Fruit fly (Drosophila melanogaster) whole organism, wandering third instar larva: ENCODE data around the gene CG4041.

ENCODE experiments used
- Abd-B ChIP-seq: fragments of >200 bp; optimal IDR thresholded peaks from 2 replicates; lab custom pipeline; 2017; ENCODE audit warnings: missing biosample characterization, missing genetic modification characterization
- CG32264 ChIP-seq: fragments of 200-800 bp; sonication (Bioruptor generic); optimal IDR thresholded peaks from 2 replicates; lab custom pipeline; 2016; ENCODE audit warnings: missing biosample characterization, missing genetic modification characterization
- CrebA ChIP-seq: fragments of 200-800 bp; sonication (Bioruptor generic); optimal IDR thresholded peaks from 2 replicates; lab custom pipeline; 2016; ENCODE audit warnings: missing biosample characterization, mild to moderate bottlenecking, missing genetic modification characterization, borderline replicate concordance
- Dfd ChIP-seq: fragments of >200 bp; optimal IDR thresholded peaks from 2 replicates; lab custom pipeline; 2017; ENCODE audit warnings: missing biosample characterization, missing genetic modification characterization
- Dif ChIP-seq: fragments of 200-275, 200-300 bp; sonication (Bioruptor generic); optimal IDR thresholded peaks from 2 replicates; lab custom pipeline; 2018; ENCODE audit warnings: missing biosample characterization, missing genetic modification characterization; ENCODE audit not compliant: partially characterized antibody
- GATAd ChIP-seq: sonication (Bioruptor generic); optimal IDR thresholded peaks from 2 replicates; lab custom pipeline; 2016; ENCODE audit warnings: missing biosample characterization, missing genetic modification characterization
- HLH106 ChIP-seq: fragments of 200-800 bp; optimal IDR thresholded peaks from 3 replicates; lab custom pipeline; 2019; ENCODE audit warnings: missing biosample characterization, mild to moderate bottlenecking, missing genetic modification characterization, moderate library complexity
- Hnf4 ChIP-seq: fragments of 200-800 bp; sonication (Bioruptor generic); optimal IDR thresholded peaks from 2 replicates; lab custom pipeline; 2016; ENCODE audit warnings: missing biosample characterization, mild to moderate bottlenecking, missing genetic modification characterization
- Hr78 ChIP-seq: fragments of >200 bp; optimal IDR thresholded peaks from 2 replicates; lab custom pipeline; 2017; ENCODE audit warnings: missing biosample characterization, missing genetic modification characterization
- Jra ChIP-seq: sonication (Bioruptor generic); optimal IDR thresholded peaks from 2 replicates; lab custom pipeline; 2016; ENCODE audit warnings: missing biosample characterization, missing genetic modification characterization
- Mio ChIP-seq: sonication (Bioruptor generic); optimal IDR thresholded peaks from 2 replicates; lab custom pipeline; 2016; ENCODE audit warnings: missing biosample characterization, missing genetic modification characterization
- N ChIP-seq: fragments of >200 bp; optimal IDR thresholded peaks from 2 replicates; lab custom pipeline; 2018; ENCODE audit warnings: missing biosample characterization, missing external identifiers, missing genetic modification characterization
- OdsH ChIP-seq: fragments of 200-800 bp; sonication (Bioruptor generic); optimal IDR thresholded peaks from 2 replicates; lab custom pipeline; 2016; ENCODE audit warnings: missing biosample characterization, mild to moderate bottlenecking, missing genetic modification characterization
- Sp1 ChIP-seq: fragments of 200-800 bp; sonication (Bioruptor generic); optimal IDR thresholded peaks from 3 replicates; lab custom pipeline; 2019; ENCODE audit warnings: missing biosample characterization, mild to moderate bottlenecking, missing genetic modification characterization, moderate library complexity
- Vsx2 ChIP-seq: fragments of 200-300, 225-300 bp; sonication (Bioruptor generic); optimal IDR thresholded peaks from 2 replicates; lab custom pipeline; 2018; ENCODE audit warnings: missing biosample characterization, missing genetic modification characterization; ENCODE audit not compliant: partially characterized antibody
- br ChIP-seq: fragments of 200-800 bp; sonication (Bioruptor generic); optimal IDR thresholded peaks from 2 replicates; lab custom pipeline; 2016; ENCODE audit warnings: missing biosample characterization, missing genetic modification characterization
- brk ChIP-seq: fragments of 200-800 bp; sonication (Bioruptor generic); optimal IDR thresholded peaks from 2 replicates; lab custom pipeline; 2016; ENCODE audit warnings: missing biosample characterization, mild to moderate bottlenecking, missing genetic modification characterization
- dl ChIP-seq, 2 experiments: fragments of 175-275, 200-275 bp in 1 of 2; fragments of 200-275 bp in 1 of 2; sonication (Bioruptor generic); optimal IDR thresholded peaks; lab custom pipeline; 2018; ENCODE audit warnings: mild to moderate bottlenecking in 2 of 2, missing biosample characterization in 2 of 2, missing genetic modification characterization in 2 of 2, moderate library complexity in 2 of 2; ENCODE audit not compliant: partially characterized antibody in 2 of 2, insufficient read depth in 1 of 2
- dmrt93B ChIP-seq: fragments of 200-800 bp; sonication (Bioruptor generic); optimal IDR thresholded peaks from 2 replicates; lab custom pipeline; 2018; ENCODE audit warnings: missing biosample characterization, mild to moderate bottlenecking, missing genetic modification characterization
- dsf ChIP-seq: sonication (Bioruptor generic); optimal IDR thresholded peaks from 2 replicates; lab custom pipeline; 2016; ENCODE audit warnings: missing biosample characterization, missing genetic modification characterization, borderline replicate concordance
- ey ChIP-seq: fragments of 200-800 bp; sonication (Bioruptor generic); optimal IDR thresholded peaks from 2 replicates; lab custom pipeline; 2016; ENCODE audit warnings: missing biosample characterization, missing genetic modification characterization
- foxo ChIP-seq, 2 experiments: fragments of 200-800 bp; sonication (Bioruptor generic); optimal IDR thresholded peaks; 2 replicates in 1 of 2; 3 replicates in 1 of 2; lab custom pipeline; 2016 to 2017; ENCODE audit warnings: missing biosample characterization in 2 of 2, missing genetic modification characterization in 2 of 2
- fru ChIP-seq: fragments of 200-800 bp; sonication (Bioruptor generic); optimal IDR thresholded peaks from 3 replicates; lab custom pipeline; 2016; ENCODE audit warnings: missing biosample characterization, mild to moderate bottlenecking, missing genetic modification characterization
- h ChIP-seq: fragments of 200-800 bp; sonication (Bioruptor generic); optimal IDR thresholded peaks from 3 replicates; lab custom pipeline; 2016; ENCODE audit warnings: missing biosample characterization, mild to moderate bottlenecking, missing genetic modification characterization
- lola ChIP-seq: fragments of >200 bp; optimal IDR thresholded peaks from 2 replicates; lab custom pipeline; 2017; ENCODE audit warnings: missing biosample characterization, missing genetic modification characterization
- pan ChIP-seq: fragments of >200 bp; optimal IDR thresholded peaks from 2 replicates; lab custom pipeline; 2017
- psq ChIP-seq: fragments of 200-800 bp; sonication (Bioruptor generic); optimal IDR thresholded peaks from 3 replicates; lab custom pipeline; 2017; ENCODE audit warnings: missing biosample characterization, mild to moderate bottlenecking, missing genetic modification characterization, moderate library complexity
- rgr ChIP-seq: fragments of 200-800 bp; sonication (Bioruptor generic); optimal IDR thresholded peaks from 3 replicates; lab custom pipeline; 2016; ENCODE audit warnings: missing biosample characterization, mild to moderate bottlenecking, missing genetic modification characterization
- sage ChIP-seq: fragments of 200-800 bp; sonication (Bioruptor generic); optimal IDR thresholded peaks from 2 replicates; lab custom pipeline; 2016; ENCODE audit warnings: missing biosample characterization, mild to moderate bottlenecking, missing genetic modification characterization
- sv ChIP-seq: fragments of 200-800 bp; sonication (Bioruptor generic); optimal IDR thresholded peaks from 3 replicates; lab custom pipeline; 2016; ENCODE audit warnings: missing biosample characterization, missing genetic modification characterization
- usp ChIP-seq: fragments of >200 bp; optimal IDR thresholded peaks from 2 replicates; lab custom pipeline; 2017; ENCODE audit warnings: missing biosample characterization, missing genetic modification characterization
- woc ChIP-seq: sonication (Bioruptor generic); optimal IDR thresholded peaks from 2 replicates; lab custom pipeline; 2016; ENCODE audit warnings: missing biosample characterization, mild to moderate bottlenecking, missing genetic modification characterization

The CG4041 gene

DNA sequence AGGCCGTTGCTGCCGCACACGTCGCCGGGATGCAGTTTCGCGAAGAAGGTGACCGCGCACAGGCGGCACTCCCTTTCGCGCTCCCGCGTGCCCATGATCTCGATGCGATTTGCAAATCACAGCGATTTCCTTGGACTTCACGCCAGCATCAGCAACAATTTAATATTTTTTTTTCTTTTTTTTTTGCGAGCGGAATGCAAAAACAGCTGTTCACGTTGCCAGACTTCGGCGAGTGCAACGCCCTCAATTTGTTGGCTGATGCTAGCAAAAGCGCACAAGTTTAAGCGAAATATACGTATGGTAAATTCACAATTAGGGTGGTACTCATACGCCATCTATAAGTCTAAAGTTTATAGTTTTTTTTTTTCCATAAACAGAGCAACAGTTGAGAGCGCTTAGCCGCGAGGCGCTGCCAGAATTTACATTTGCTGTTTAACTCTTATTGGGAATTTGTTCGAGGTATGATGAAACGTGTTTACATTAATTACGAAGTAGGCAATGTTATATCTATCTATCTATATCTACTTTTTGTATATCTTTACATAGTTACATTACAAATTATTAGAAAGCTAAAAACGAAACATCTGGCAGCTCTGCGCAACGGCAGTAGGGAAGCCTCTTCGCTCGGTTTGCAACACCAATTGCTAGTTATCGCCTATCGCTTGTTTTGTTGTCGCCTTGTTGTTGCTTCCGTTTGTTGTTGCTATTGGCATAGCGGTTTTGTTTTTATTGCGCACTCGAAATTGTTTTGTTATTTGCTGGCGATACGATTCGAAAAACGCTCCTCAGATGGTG lies at the start of gene CG4041, which contains the start of gene Hgsnat:
CG4041 (minus strand) TSS at position 220 of the 795 bp plus-strand sequence.
Hgsnat (plus strand) TSS at position 503 of the 795 bp plus-strand sequence.
- TF ChIP-seq woc (GFP tag; lab: Kevin White, UChicago) (peak; percentile 7), Dif (GFP tag; lab: Kevin White, UChicago) (no peak), Sp1 (GFP tag; lab: Kevin White, UChicago) (peak; percentile 33), ey (GFP tag; lab: Kevin White, UChicago) (peak; percentile 29), br (GFP tag; lab: Kevin White, UChicago) (peak; percentile 23), dmrt93B (GFP tag; lab: Kevin White, UChicago) (peak; percentile 25), dsf (GFP tag; lab: Kevin White, UChicago) (peak; percentile 22), Abd-B (GFP tag; lab: Kevin White, UChicago) (no peak), foxo (GFP tag; optimal IDR thresholded peaks at IDR 0.05; lab: Kevin White, UChicago) (peak in 1 of 2 experiments; percentile 49), Hnf4 (peak; percentile 39), psq (GFP tag; lab: Kevin White, UChicago) (peak; percentile 25), fru (peak; percentile 26), lola (GFP tag; lab: Kevin White, UChicago) (no peak), h (GFP tag; lab: Kevin White, UChicago) (peak; percentile 29), Vsx2 (GFP tag; lab: Kevin White, UChicago) (no peak), HLH106 (tag; lab: Kevin White, UChicago) (peak; percentile 36), OdsH (peak; percentile 1), rgr (peak; percentile 33), sv (GFP tag; lab: Kevin White, UChicago) (peak; percentile 43), Jra (GFP tag; lab: Kevin White, UChicago) (peak; percentile 44)

- TF ChIP-seq foxo (GFP tag; optimal IDR thresholded peaks at IDR 0.05; lab: Kevin White, UChicago) (peak in 1 of 2 experiments; percentile 18), h (GFP tag; lab: Kevin White, UChicago) (peak; percentile 22), dl (GFP tag; optimal IDR thresholded peaks at IDR 0.05; lab: Kevin White, UChicago; ENCODE audit: insufficient read depth in 1 of 2, partially characterized antibody in 2 of 2) (no peak), CG32264 (GFP tag; lab: Kevin White, UChicago) (no peak), Mio (GFP tag; lab: Kevin White, UChicago) (no peak), Hnf4 (no peak), HLH106 (tag; lab: Kevin White, UChicago) (no peak), CrebA (GFP tag; lab: Kevin White, UChicago) (no peak), fru (peak; percentile 35), N (GFP tag; lab: Kevin White, UChicago) (no peak), Sp1 (GFP tag; lab: Kevin White, UChicago) (no peak), Dif (GFP tag; lab: Kevin White, UChicago) (no peak), OdsH (no peak), sv (GFP tag; lab: Kevin White, UChicago) (no peak), psq (GFP tag; lab: Kevin White, UChicago) (peak; percentile 6), Dfd (GFP tag; lab: Kevin White, UChicago) (no peak), dmrt93B (GFP tag; lab: Kevin White, UChicago) (no peak), GATAd (GFP tag; lab: Kevin White, UChicago) (no peak)
Measured at dm6 chrX:4965673-4966072, 47.4 kb upstream of the CG4041 start.

dm6 chrX:4962964-4963363 lies 44.7 kb upstream of the CG4041 start:
- TF ChIP-seq GATAd (GFP tag; lab: Kevin White, UChicago) (no peak), usp (no peak), sage (GFP tag; lab: Kevin White, UChicago) (no peak), dl (GFP tag; optimal IDR thresholded peaks at IDR 0.05; lab: Kevin White, UChicago; ENCODE audit: insufficient read depth in 1 of 2, partially characterized antibody in 2 of 2) (no peak), ey (GFP tag; lab: Kevin White, UChicago) (no peak), Hr78 (GFP tag; lab: Kevin White, UChicago) (no peak), CG32264 (GFP tag; lab: Kevin White, UChicago) (no peak), dsf (GFP tag; lab: Kevin White, UChicago) (no peak), sv (GFP tag; lab: Kevin White, UChicago) (no peak), lola (GFP tag; lab: Kevin White, UChicago) (no peak), fru (no peak), Dif (GFP tag; lab: Kevin White, UChicago) (no peak), pan (lab: Kevin White, UChicago) (no peak), br (GFP tag; lab: Kevin White, UChicago) (no peak), dmrt93B (GFP tag; lab: Kevin White, UChicago) (no peak), N (GFP tag; lab: Kevin White, UChicago) (no peak), Abd-B (GFP tag; lab: Kevin White, UChicago) (no peak), brk (GFP tag; lab: Kevin White, UChicago) (no peak)
